Worm (Caenorhabditis elegans) whole organism, late embryonic: ENCODE measurements around the gene hpo-9.

Source experiments
- C08G9.2 ChIP-seq: sonication (generic microtip); optimal IDR thresholded peaks from 2 replicates; lab custom pipeline; 2016; ENCODE audit warnings: mild to moderate bottlenecking, missing genetic modification characterization, moderate library complexity, missing compliant biosample characterization
- F13H6.1 ChIP-seq: sonication (generic microtip); optimal IDR thresholded peaks from 2 replicates; lab custom pipeline; 2016; ENCODE audit warnings: missing genetic modification characterization, missing compliant biosample characterization
- K02D7.2 ChIP-seq: sonication (generic microtip); optimal IDR thresholded peaks from 2 replicates; lab custom pipeline; 2017; ENCODE audit warnings: mild to moderate bottlenecking, missing genetic modification characterization, missing compliant biosample characterization
- Y22D7AL.16 ChIP-seq: sonication (generic microtip); optimal IDR thresholded peaks from 2 replicates; lab custom pipeline; 2016; ENCODE audit warnings: missing genetic modification characterization, missing compliant biosample characterization
- ahr-1 ChIP-seq: sonication (generic microtip); optimal IDR thresholded peaks from 2 replicates; lab custom pipeline; 2016; ENCODE audit warnings: missing genetic modification characterization, missing compliant biosample characterization
- ama-1 ChIP-seq: fragments of 150-350 bp; optimal IDR thresholded peaks from 2 replicates; lab custom pipeline; 2014
- ceh-18 ChIP-seq: sonication (generic microtip); optimal IDR thresholded peaks from 2 replicates; lab custom pipeline; 2016; ENCODE audit warnings: missing genetic modification characterization, missing compliant biosample characterization
- ceh-19 ChIP-seq: fragments of 200-800 bp; sonication (Bioruptor generic); optimal IDR thresholded peaks from 2 replicates; lab custom pipeline; 2018; ENCODE audit warnings: mild to moderate bottlenecking, missing genetic modification characterization, missing compliant biosample characterization
- ceh-2 ChIP-seq: sonication (generic microtip); optimal IDR thresholded peaks from 2 replicates; lab custom pipeline; 2016; ENCODE audit warnings: missing genotype, missing genetic modification characterization, missing compliant biosample characterization
- ceh-22 ChIP-seq: sonication (generic microtip); optimal IDR thresholded peaks from 2 replicates; lab custom pipeline; 2017; ENCODE audit warnings: missing biosample characterization, missing genetic modification characterization
- ceh-24 ChIP-seq: sonication (generic microtip); optimal IDR thresholded peaks from 2 replicates; lab custom pipeline; 2016; ENCODE audit warnings: mild to moderate bottlenecking, missing genetic modification characterization, missing compliant biosample characterization
- ceh-30 ChIP-seq: fragments of 150-350 bp; optimal IDR thresholded peaks from 2 replicates; lab custom pipeline; 2014; ENCODE audit warnings: missing biosample characterization, missing genetic modification characterization
- ceh-34 ChIP-seq: sonication (generic microtip); optimal IDR thresholded peaks from 2 replicates; lab custom pipeline; 2016; ENCODE audit warnings: mild to moderate bottlenecking, missing genetic modification characterization, missing compliant biosample characterization
- ceh-45 ChIP-seq: fragments of 200-800 bp; sonication (Bioruptor generic); IDR thresholded peaks from 2 replicates; pipeline ENCODE4 v1.3.6; 2022; ENCODE audit warnings: missing genetic modification reagents, missing genetic modification characterization, missing compliant biosample characterization
- ceh-9 ChIP-seq: sonication (generic microtip); optimal IDR thresholded peaks from 2 replicates; lab custom pipeline; 2016; ENCODE audit warnings: mild to moderate bottlenecking, missing genetic modification characterization, inconsistent platforms, missing compliant biosample characterization
- che-1 ChIP-seq: sonication (generic microtip); optimal IDR thresholded peaks from 2 replicates; lab custom pipeline; 2016; ENCODE audit warnings: mild to moderate bottlenecking, missing genetic modification characterization, missing compliant biosample characterization
- dve-1 ChIP-seq: sonication (generic microtip); optimal IDR thresholded peaks from 2 replicates; lab custom pipeline; 2017; ENCODE audit warnings: antibody characterized with exemption, mild to moderate bottlenecking, missing genetic modification characterization, missing compliant biosample characterization
- elt-2 ChIP-seq: sonication (generic microtip); optimal IDR thresholded peaks from 2 replicates; lab custom pipeline; 2016; ENCODE audit warnings: missing genetic modification reagents, missing genetic modification characterization, missing compliant biosample characterization
- elt-4 ChIP-seq: sonication (generic microtip); optimal IDR thresholded peaks from 2 replicates; lab custom pipeline; 2016; ENCODE audit warnings: missing genetic modification characterization, missing compliant biosample characterization
- eyg-1 ChIP-seq: sonication (generic microtip); optimal IDR thresholded peaks from 2 replicates; lab custom pipeline; 2016; ENCODE audit warnings: missing genotype, missing genetic modification characterization, missing compliant biosample characterization
- fkh-6 ChIP-seq: sonication (generic microtip); optimal IDR thresholded peaks from 2 replicates; lab custom pipeline; 2016; ENCODE audit warnings: missing genetic modification characterization, missing compliant biosample characterization
- gmeb-2 ChIP-seq: sonication (generic microtip); optimal IDR thresholded peaks from 2 replicates; lab custom pipeline; 2016; ENCODE audit warnings: missing genetic modification characterization, inconsistent platforms, missing compliant biosample characterization
- hlh-6 ChIP-seq: sonication (generic microtip); optimal IDR thresholded peaks from 2 replicates; lab custom pipeline; 2016; ENCODE audit warnings: missing genotype, missing genetic modification characterization, missing compliant biosample characterization
- lim-6 ChIP-seq: sonication (generic microtip); optimal IDR thresholded peaks from 2 replicates; lab custom pipeline; 2016; ENCODE audit warnings: missing genetic modification characterization, missing compliant biosample characterization
- lin-11 ChIP-seq: fragments of 200-800 bp; sonication (Bioruptor generic); optimal IDR thresholded peaks from 2 replicates; lab custom pipeline; 2018; ENCODE audit warnings: mild to moderate bottlenecking, missing genetic modification characterization, missing compliant biosample characterization
- nhr-11 ChIP-seq: fragments of 150-350 bp; optimal IDR thresholded peaks from 2 replicates; lab custom pipeline; 2014; ENCODE audit warnings: missing biosample characterization, missing genetic modification characterization
- npax-4 ChIP-seq: sonication (generic microtip); optimal IDR thresholded peaks from 2 replicates; lab custom pipeline; 2016; ENCODE audit warnings: missing genetic modification characterization, missing compliant biosample characterization
- pax-1 ChIP-seq: fragments of 150-350 bp; optimal IDR thresholded peaks from 2 replicates; lab custom pipeline; 2014; ENCODE audit warnings: missing biosample characterization, missing genetic modification characterization
- pha-2 ChIP-seq: sonication (generic microtip); optimal IDR thresholded peaks from 2 replicates; lab custom pipeline; 2017; ENCODE audit warnings: mild to moderate bottlenecking, missing genetic modification characterization, missing compliant biosample characterization
- pha-4 ChIP-seq: fragments of 150-350 bp; optimal IDR thresholded peaks from 2 replicates; lab custom pipeline; 2018; ENCODE audit warnings: missing biosample characterization, missing genetic modification reagents, missing genetic modification characterization
- pqm-1 ChIP-seq: sonication (generic microtip); optimal IDR thresholded peaks from 2 replicates; lab custom pipeline; 2016; ENCODE audit warnings: missing genetic modification characterization, missing compliant biosample characterization
- rnt-1 ChIP-seq: sonication (generic microtip); optimal IDR thresholded peaks from 2 replicates; lab custom pipeline; 2016; ENCODE audit warnings: missing genetic modification characterization, missing compliant biosample characterization
- sdc-2 ChIP-seq: sonication (generic microtip); optimal IDR thresholded peaks from 2 replicates; lab custom pipeline; 2016; ENCODE audit warnings: missing genotype, missing genetic modification characterization, missing compliant biosample characterization
- sox-4 ChIP-seq: sonication (generic microtip); optimal IDR thresholded peaks from 2 replicates; lab custom pipeline; 2017; ENCODE audit warnings: mild to moderate bottlenecking, missing genetic modification characterization, inconsistent platforms, missing compliant biosample characterization
- tbx-2 ChIP-seq: sonication (generic microtip); optimal IDR thresholded peaks from 2 replicates; lab custom pipeline; 2016; ENCODE audit warnings: missing genetic modification characterization, missing compliant biosample characterization
- unc-3 ChIP-seq, 2 experiments: fragments of 200-800 bp in 1 of 2; sonication (Bioruptor generic) in 1 of 2; sonication (generic microtip) in 1 of 2; conservative IDR thresholded peaks in 1 of 2; optimal IDR thresholded peaks in 1 of 2; 2 replicates each; pipeline versions ENCODE4 v1.3.6 to Lab custom; 2016 to 2022; ENCODE audit warnings: missing compliant biosample characterization in 2 of 2, missing genetic modification characterization in 2 of 2, missing genetic modification reagents in 1 of 2
- unc-86 ChIP-seq: sonication (generic microtip); optimal IDR thresholded peaks from 2 replicates; lab custom pipeline; 2016; ENCODE audit warnings: missing genetic modification characterization, missing compliant biosample characterization
- ztf-16 ChIP-seq: sonication (generic microtip); optimal IDR thresholded peaks from 2 replicates; lab custom pipeline; 2017; ENCODE audit warnings: missing genetic modification characterization, missing compliant biosample characterization

Gene hpo-9

DNA sequence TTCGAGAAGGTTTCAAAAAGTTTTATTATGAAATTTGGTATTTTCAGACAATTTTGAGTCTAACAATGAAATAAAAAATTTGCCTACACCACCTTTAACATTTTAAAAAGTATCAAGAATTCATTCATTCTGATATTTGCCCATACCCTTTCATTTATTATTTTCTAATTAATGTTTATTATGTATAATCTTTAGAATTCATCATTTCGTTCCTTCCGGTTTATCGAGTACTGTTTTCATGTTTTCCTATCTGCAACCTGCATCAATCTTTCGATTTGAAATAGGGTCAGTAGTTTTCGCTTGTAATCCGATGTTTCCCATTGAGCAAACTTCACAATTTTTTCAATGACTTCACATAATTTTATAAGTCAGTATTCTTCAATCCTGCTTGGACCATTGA, 32.5 kb upstream of the hpo-9 start, which contains the start of gene C13A2.6:
Gene C13A2.6, plus strand, starts transcription at position 301 of the 400 bp plus-strand sequence.
- TF ChIP-seq npax-4 (tag; lab: Kevin White, UChicago) (no peak), pha-2 (no peak)

ce11 chrV:7266021-7266420, 29.1 kb upstream of the hpo-9 start, which contains the start of gene C13A2.7:
C13A2.7 (plus strand) TSS chrV:7266321.
- TF ChIP-seq lim-6 (tag; lab: Kevin White, UChicago) (no peak), lin-11 (no peak), sox-4 (tag; lab: Kevin White, UChicago) (no peak), pha-4 (no peak), unc-3 (GFP tag; conservative IDR thresholded peaks at IDR 0.05; lab: Robert Waterston, UW) (no peak), unc-3 (tag; optimal IDR thresholded peaks at IDR 0.05; lab: Kevin White, UChicago) (no peak), elt-4 (tag; lab: Kevin White, UChicago) (no peak), ztf-16 (no peak)

DNA sequence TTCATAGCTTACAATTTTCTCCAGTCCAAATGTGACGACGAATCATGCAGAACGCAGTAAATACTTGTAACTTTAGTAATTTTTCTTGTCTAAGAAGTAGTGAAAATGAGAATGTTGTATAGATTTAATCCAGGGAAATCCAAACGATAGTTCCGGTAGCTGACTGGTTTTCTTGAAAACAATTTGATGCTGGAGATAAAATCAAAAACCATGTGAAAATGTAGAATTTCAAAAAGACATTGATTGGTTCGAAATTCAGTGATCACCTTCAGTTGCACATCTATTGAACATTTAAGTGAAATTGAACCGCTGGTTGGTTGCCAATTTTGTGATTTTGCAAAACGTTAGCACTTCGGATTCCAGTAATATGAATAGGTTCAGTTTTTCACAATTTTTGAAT, 27.1 kb upstream of the hpo-9 start, which contains the start of gene C13A2.9:
Gene C13A2.9, minus strand, starts transcription at position 101 of the 400 bp plus-strand sequence.
- TF ChIP-seq che-1 (tag; lab: Kevin White, UChicago), result no peak
- no peak for TF ChIP-seq ceh-24 (tag; lab: Kevin White, UChicago)
- no peak for TF ChIP-seq tbx-2 (tag; lab: Kevin White, UChicago)
- TF ChIP-seq sox-4 (tag; lab: Kevin White, UChicago), result no peak
- TF ChIP-seq C08G9.2 (tag; lab: Kevin White, UChicago), result no peak
- no peak for TF ChIP-seq lin-11
- TF ChIP-seq hlh-6 (tag; lab: Kevin White, UChicago), result no peak
- TF ChIP-seq elt-2 (tag; lab: Kevin White, UChicago), result no peak
- no peak for TF ChIP-seq K02D7.2 (tag; lab: Kevin White, UChicago)
- TF ChIP-seq gmeb-2 (tag; lab: Kevin White, UChicago), result no peak
- no peak for TF ChIP-seq eyg-1 (tag; lab: Kevin White, UChicago)
- TF ChIP-seq ceh-18 (tag; lab: Kevin White, UChicago), result no peak
- no peak for TF ChIP-seq sdc-2 (tag; lab: Kevin White, UChicago)
- TF ChIP-seq ceh-45 (GFP tag; lab: Robert Waterston, UW), result no peak
- no peak for TF ChIP-seq ceh-30
- no peak for TF ChIP-seq F13H6.1 (tag; lab: Kevin White, UChicago)
- no peak for TF ChIP-seq ama-1 (lab: Kevin White, UChicago)
- TF ChIP-seq nhr-11 (tag; lab: Kevin White, UChicago), result no peak
- TF ChIP-seq rnt-1 (tag; lab: Kevin White, UChicago), result no peak

DNA sequence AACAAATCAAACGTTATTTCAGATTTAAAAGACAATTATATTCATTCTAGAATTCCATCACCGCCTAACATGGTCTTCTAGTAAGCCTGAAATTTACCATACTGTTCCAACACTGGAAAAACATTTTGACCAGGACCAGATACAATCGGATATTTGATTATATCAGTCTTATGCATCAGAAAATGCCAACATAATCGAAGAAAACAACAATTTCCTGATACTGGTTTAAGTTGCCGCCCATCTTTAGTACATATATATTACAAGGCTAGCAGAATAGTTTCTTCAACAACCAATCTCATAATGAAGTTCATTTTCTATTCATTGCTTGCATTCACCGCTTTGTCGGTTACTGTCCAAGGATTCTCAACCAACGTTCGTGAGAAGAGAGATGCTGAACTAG, 22.0 kb upstream of the hpo-9 start, which contains the start of gene C13A2.12:
Gene C13A2.12, plus strand, starts transcription at position 301 of the 400 bp plus-strand sequence.
- TF ChIP-seq ceh-45 (GFP tag; lab: Robert Waterston, UW) (no peak), pqm-1 (tag; lab: Kevin White, UChicago) (no peak), unc-86 (no peak), ceh-22 (tag; lab: Kevin White, UChicago) (no peak), ceh-19 (GFP tag; lab: Kevin White, UChicago) (no peak), ceh-24 (tag; lab: Kevin White, UChicago) (no peak), C08G9.2 (tag; lab: Kevin White, UChicago) (no peak), ahr-1 (tag; lab: Kevin White, UChicago) (no peak)

DNA sequence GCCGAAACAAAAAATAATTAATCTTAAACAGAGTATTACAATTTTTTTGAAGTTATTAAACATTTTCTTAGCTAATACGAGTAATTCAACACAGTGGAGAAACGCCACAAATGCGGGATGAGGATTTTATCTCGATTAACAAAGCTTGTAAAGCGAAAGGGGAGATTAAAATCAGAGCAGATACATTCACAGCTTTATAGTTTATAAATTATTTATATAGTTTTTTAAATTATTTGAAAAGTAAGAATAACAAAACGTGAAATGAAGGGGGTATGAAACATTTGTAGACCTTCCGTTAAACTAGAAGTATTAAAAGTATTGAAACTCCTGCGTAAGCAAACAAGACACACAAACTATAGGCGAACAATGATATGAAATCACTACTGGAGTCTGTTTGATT, 18.2 kb upstream of the hpo-9 start, which contains the start of gene C05C8.8:
Gene C05C8.8, minus strand, starts transcription at position 101 of the 400 bp plus-strand sequence.
- TF ChIP-seq fkh-6 (tag; lab: Kevin White, UChicago) (no peak), ceh-34 (tag; lab: Kevin White, UChicago) (no peak), tbx-2 (tag; lab: Kevin White, UChicago) (no peak), gmeb-2 (tag; lab: Kevin White, UChicago) (no peak), Y22D7AL.16 (no peak), ceh-9 (tag; lab: Kevin White, UChicago) (no peak), ceh-2 (tag; lab: Kevin White, UChicago) (no peak), pax-1 (tag; lab: Kevin White, UChicago) (no peak), ceh-24 (tag; lab: Kevin White, UChicago) (no peak), dve-1 (no peak), eyg-1 (tag; lab: Kevin White, UChicago) (no peak)
